Worm (Caenorhabditis elegans): ENCODE data around the gene R09F10.8.

DNA sequence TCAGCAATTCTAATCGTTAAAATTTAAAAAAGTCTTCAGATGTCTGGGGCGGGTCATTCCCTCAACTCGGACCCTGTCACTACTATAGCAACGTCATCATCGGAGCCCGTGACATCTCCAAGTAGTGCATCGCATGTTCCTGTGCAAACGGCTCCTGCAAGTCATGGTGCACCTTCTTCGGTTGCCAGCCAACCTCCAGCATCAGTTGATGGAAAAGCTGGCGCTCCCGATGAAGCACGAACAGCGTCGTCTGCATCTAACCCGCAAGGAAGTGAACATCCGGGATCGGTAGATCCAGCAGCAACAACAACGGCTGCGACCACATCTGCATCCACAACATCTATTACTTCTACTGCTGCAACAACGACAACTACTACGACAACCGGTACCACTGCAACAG, 31.7 kb downstream of the R09F10.8 start, which contains the start of gene R09F10.3:
- TF ChIP-seq med-1 (GFP tag; optimal IDR thresholded peaks at IDR 0.05; ENCODE audit: insufficient read depth) (no peak), ztf-23 (GFP tag; IDR thresholded peaks at IDR 0.05) (no peak), klf-2 (GFP tag; conservative IDR thresholded peaks at IDR 0.05) (no peak), tab-1 (GFP tag; IDR thresholded peaks at IDR 0.05) (no peak), flt-1 (GFP tag; IDR thresholded peaks at IDR 0.05) (no peak)
